Fruit fly (Drosophila melanogaster) whole organism, prepupa: ENCODE data around the gene CG8870.
A peak's percentile ranks its signal among the peaks of the same experiment; 100 is the strongest.

ENCODE experiments used
- Blimp-1 ChIP-seq: fragments of 200-800 bp; sonication (Bioruptor generic); optimal IDR thresholded peaks from 3 replicates; lab custom pipeline; 2017; ENCODE audit warnings: missing biosample characterization, missing genetic modification characterization, mild to moderate bottlenecking, moderate library complexity, missing genetic modification reagents
- CG10669 ChIP-seq: fragments of 200-800 bp; sonication (Bioruptor generic); optimal IDR thresholded peaks from 3 replicates; lab custom pipeline; 2018; ENCODE audit warnings: missing biosample characterization, mild to moderate bottlenecking, missing genetic modification characterization, moderate library complexity
- CG11294 ChIP-seq: fragments of 200-800 bp; sonication (Bioruptor generic); IDR thresholded peaks from 2 replicates; pipeline ENCODE4 v1.3.6; 2022; ENCODE audit warnings: missing biosample characterization, missing genetic modification characterization
- CG11762 ChIP-seq: fragments of 200-800 bp; sonication (Bioruptor generic); optimal IDR thresholded peaks from 3 replicates; lab custom pipeline; 2016; ENCODE audit warnings: missing biosample characterization, missing genetic modification characterization; ENCODE audit not compliant: insufficient read depth
- CG15336 ChIP-seq: fragments of 200-800 bp; sonication (Bioruptor generic); IDR thresholded peaks from 2 replicates; pipeline ENCODE4 v1.3.6; 2022; ENCODE audit warnings: missing biosample characterization, missing genetic modification characterization
- CG1621 ChIP-seq: fragments of 200-800 bp; sonication (Bioruptor generic); optimal IDR thresholded peaks from 3 replicates; lab custom pipeline; 2018; ENCODE audit warnings: missing biosample characterization, mild to moderate bottlenecking, missing genetic modification characterization
- CG16779 ChIP-seq: fragments of 200-800 bp; sonication (Bioruptor generic); optimal IDR thresholded peaks from 3 replicates; lab custom pipeline; 2017; ENCODE audit warnings: missing biosample characterization, mild to moderate bottlenecking, missing genetic modification characterization
- CG3032 ChIP-seq: fragments of 200-800 bp; optimal IDR thresholded peaks from 2 replicates; lab custom pipeline; 2019; ENCODE audit warnings: missing biosample characterization, mild to moderate bottlenecking, missing genetic modification characterization, moderate library complexity
- CG31627 ChIP-seq: fragments of 200-800 bp; sonication (Bioruptor generic); optimal IDR thresholded peaks from 3 replicates; lab custom pipeline; 2016; ENCODE audit warnings: missing biosample characterization, missing genetic modification characterization
- CG32006 ChIP-seq: fragments of 200-800 bp; sonication (Bioruptor generic); optimal IDR thresholded peaks from 3 replicates; lab custom pipeline; 2017; ENCODE audit warnings: missing biosample characterization, mild to moderate bottlenecking, missing genetic modification characterization
- CG34406 ChIP-seq: fragments of 200-800 bp; sonication (Bioruptor generic); optimal IDR thresholded peaks from 3 replicates; lab custom pipeline; 2016; ENCODE audit warnings: missing biosample characterization, missing genetic modification characterization
- CG3919 ChIP-seq: fragments of 200-800 bp; sonication (Bioruptor generic); optimal IDR thresholded peaks from 3 replicates; lab custom pipeline; 2016; ENCODE audit warnings: missing biosample characterization, missing genetic modification characterization
- CG6163 ChIP-seq: fragments of 200-800 bp; sonication (Bioruptor generic); IDR thresholded peaks from 3 replicates; pipeline ENCODE4 v1.3.6; 2022; ENCODE audit warnings: missing biosample characterization, missing genetic modification characterization
- CG6792 ChIP-seq: fragments of 200-800 bp; sonication (Bioruptor generic); optimal IDR thresholded peaks from 3 replicates; lab custom pipeline; 2016; ENCODE audit warnings: missing biosample characterization, missing genetic modification characterization
- CG6808 ChIP-seq: fragments of 200-800 bp; sonication (Bioruptor generic); optimal IDR thresholded peaks from 3 replicates; lab custom pipeline; 2017; ENCODE audit warnings: missing biosample characterization, missing genetic modification characterization, mild to moderate bottlenecking, moderate library complexity, missing genetic modification reagents
- CG6854 ChIP-seq: fragments of 200-800 bp; sonication (Bioruptor generic); optimal IDR thresholded peaks from 2 replicates; lab custom pipeline; 2017; ENCODE audit warnings: missing biosample characterization, mild to moderate bottlenecking, missing genetic modification characterization
- CG7368 ChIP-seq: fragments of 200-800 bp; sonication (Bioruptor generic); optimal IDR thresholded peaks from 3 replicates; lab custom pipeline; 2016; ENCODE audit warnings: missing biosample characterization, missing genetic modification characterization
- CG8119 ChIP-seq: fragments of 200-800 bp; sonication (Bioruptor generic); IDR thresholded peaks from 3 replicates; pipeline ENCODE4 v1.3.6; 2022; ENCODE audit warnings: missing biosample characterization, missing genetic modification characterization
- CG8632 ChIP-seq: fragments of 200-800 bp; sonication (Bioruptor generic); optimal IDR thresholded peaks from 3 replicates; lab custom pipeline; 2016; ENCODE audit warnings: missing biosample characterization, missing genetic modification characterization
- Eip75B ChIP-seq: fragments of 200-800 bp; sonication (Bioruptor generic); optimal IDR thresholded peaks from 3 replicates; lab custom pipeline; 2016; ENCODE audit warnings: missing biosample characterization, missing genetic modification characterization
- Eip78C ChIP-seq: fragments of 200-800 bp; sonication (Bioruptor generic); peaks from one replicate; lab custom pipeline; 2016; ENCODE audit warnings: missing biosample characterization, missing genetic modification characterization
- Eip93F ChIP-seq: fragments of 200-800 bp; sonication (Bioruptor generic); optimal IDR thresholded peaks from 2 replicates; lab custom pipeline; 2016; ENCODE audit warnings: missing biosample characterization, mild to moderate bottlenecking, missing genetic modification characterization
- Ets96B ChIP-seq: fragments of 200-800 bp; optimal IDR thresholded peaks from 2 replicates; lab custom pipeline; 2019; ENCODE audit warnings: missing biosample characterization, mild to moderate bottlenecking, missing genetic modification characterization, moderate library complexity
- Gug ChIP-seq: fragments of 200-800 bp; sonication (Bioruptor generic); IDR thresholded peaks from 2 replicates; pipeline ENCODE4 v1.3.6; 2022; ENCODE audit warnings: missing biosample characterization, missing genetic modification characterization
- Hr4 ChIP-seq: fragments of 200-800 bp; sonication (Bioruptor generic); optimal IDR thresholded peaks from 3 replicates; lab custom pipeline; 2016; ENCODE audit warnings: missing biosample characterization, missing genetic modification characterization
- Met ChIP-seq: fragments of 200-800 bp; sonication (Bioruptor generic); optimal IDR thresholded peaks from 3 replicates; lab custom pipeline; 2016; ENCODE audit warnings: missing biosample characterization, missing genetic modification characterization
- OdsH ChIP-seq: fragments of 200-800 bp; sonication (Bioruptor generic); optimal IDR thresholded peaks from 3 replicates; lab custom pipeline; 2016; ENCODE audit warnings: missing biosample characterization, missing genetic modification characterization
- Sox102F ChIP-seq: fragments of 200-800 bp; sonication (Bioruptor generic); optimal IDR thresholded peaks from 2 replicates; lab custom pipeline; 2016; ENCODE audit warnings: missing biosample characterization, mild to moderate bottlenecking, missing genetic modification characterization
- Sox14 ChIP-seq: fragments of 200-800 bp; sonication (Bioruptor generic); optimal IDR thresholded peaks from 3 replicates; lab custom pipeline; 2016; ENCODE audit warnings: missing biosample characterization, missing genetic modification characterization
- Sox15 ChIP-seq: fragments of 200-800 bp; sonication (Bioruptor generic); optimal IDR thresholded peaks from 3 replicates; lab custom pipeline; 2016; ENCODE audit warnings: missing biosample characterization, missing genetic modification characterization
- achi ChIP-seq: fragments of 200-800 bp; sonication (Bioruptor generic); optimal IDR thresholded peaks from 3 replicates; lab custom pipeline; 2016; ENCODE audit warnings: missing biosample characterization, missing genetic modification characterization
- acj6 ChIP-seq: fragments of 200-800 bp; sonication (Bioruptor generic); optimal IDR thresholded peaks from 3 replicates; lab custom pipeline; 2016; ENCODE audit warnings: missing biosample characterization, missing genetic modification characterization
- dac ChIP-seq: fragments of 200-800 bp; sonication (Bioruptor generic); optimal IDR thresholded peaks from 2 replicates; lab custom pipeline; 2017; ENCODE audit warnings: missing biosample characterization, mild to moderate bottlenecking, missing genetic modification characterization
- dsx ChIP-seq: fragments of 200-800 bp; optimal IDR thresholded peaks from 3 replicates; lab custom pipeline; 2019; ENCODE audit warnings: missing biosample characterization, mild to moderate bottlenecking, missing genetic modification characterization, moderate library complexity; ENCODE audit not compliant: poor library complexity, severe bottlenecking
- eg ChIP-seq: fragments of 200-800 bp; sonication (Bioruptor generic); IDR thresholded peaks from 3 replicates; pipeline ENCODE4 v1.3.6; 2022; ENCODE audit warnings: missing biosample characterization, missing genetic modification characterization
- esn ChIP-seq: fragments of 200-800 bp; sonication (Bioruptor generic); optimal IDR thresholded peaks from 2 replicates; lab custom pipeline; 2016; ENCODE audit warnings: missing biosample characterization, mild to moderate bottlenecking, missing genetic modification characterization, moderate library complexity
- fd85E ChIP-seq: fragments of 200-800 bp; sonication (Bioruptor generic); optimal IDR thresholded peaks from 3 replicates; lab custom pipeline; 2016; ENCODE audit warnings: missing biosample characterization, missing genetic modification characterization
- lz ChIP-seq: fragments of 200-800 bp; sonication (Bioruptor generic); optimal IDR thresholded peaks from 3 replicates; lab custom pipeline; 2016; ENCODE audit warnings: missing biosample characterization, missing genetic modification characterization
- net ChIP-seq: fragments of 200-800 bp; sonication (Bioruptor generic); optimal IDR thresholded peaks from 3 replicates; lab custom pipeline; 2016; ENCODE audit warnings: missing biosample characterization, missing genetic modification characterization
- pdm3 ChIP-seq: fragments of 200-800 bp; sonication (Bioruptor generic); optimal IDR thresholded peaks from 3 replicates; lab custom pipeline; 2016; ENCODE audit warnings: missing biosample characterization, missing genetic modification characterization
- salr ChIP-seq, 2 experiments: fragments of 200-800 bp; sonication (Bioruptor generic); optimal IDR thresholded peaks; 3 replicates each; lab custom pipeline; 2016 to 2018; ENCODE audit warnings: missing biosample characterization in 2 of 2, missing genetic modification characterization in 2 of 2, mild to moderate bottlenecking in 1 of 2
- spab ChIP-seq: fragments of 200-800 bp; sonication (Bioruptor generic); optimal IDR thresholded peaks from 2 replicates; lab custom pipeline; 2017; ENCODE audit warnings: missing biosample characterization, mild to moderate bottlenecking, missing genetic modification characterization, missing genetic modification reagents
- ss ChIP-seq, 2 experiments: fragments of 200-800 bp; sonication (Bioruptor generic); optimal IDR thresholded peaks; 2 replicates in 1 of 2; 3 replicates in 1 of 2; lab custom pipeline; 2017 to 2018; ENCODE audit warnings: mild to moderate bottlenecking in 2 of 2, missing biosample characterization in 2 of 2, missing genetic modification characterization in 2 of 2, moderate library complexity in 1 of 2
- svp ChIP-seq: fragments of 200-800 bp; sonication (Bioruptor generic); peaks from one replicate; lab custom pipeline; 2016; ENCODE audit warnings: missing biosample characterization, missing genetic modification characterization
- topi ChIP-seq: fragments of 200-800 bp; sonication (Bioruptor generic); optimal IDR thresholded peaks from 3 replicates; lab custom pipeline; 2016; ENCODE audit warnings: missing biosample characterization, missing genetic modification characterization
- vri ChIP-seq: fragments of 200-800 bp; sonication (Bioruptor generic); optimal IDR thresholded peaks from 3 replicates; lab custom pipeline; 2016; ENCODE audit warnings: missing biosample characterization, mild to moderate bottlenecking, missing genetic modification characterization

CG8870 gene

dm6 chr3R:13400902-13401721, 21.5 kb downstream of the CG8870 start (continued):
- TF ChIP-seq Ets96B (peak; percentile 93), CG10669 (GFP tag; lab: Kevin White, UChicago) (peak; percentile 94), achi (GFP tag; lab: Kevin White, UChicago) (peak; percentile 93), CG3919 (GFP tag; lab: Kevin White, UChicago) (peak; percentile 91), ss (GFP tag; optimal IDR thresholded peaks at IDR 0.05; lab: Kevin White, UChicago) (peak; percentile 91 to 93), CG6792 (GFP tag; lab: Kevin White, UChicago) (peak; percentile 94), fd85E (GFP tag; lab: Kevin White, UChicago) (peak; percentile 74), Sox15 (GFP tag; lab: Kevin White, UChicago) (peak; percentile 92), Hr4 (GFP tag; lab: Kevin White, UChicago) (peak; percentile 97), Sox14 (GFP tag; lab: Kevin White, UChicago) (peak; percentile 96)

DNA sequence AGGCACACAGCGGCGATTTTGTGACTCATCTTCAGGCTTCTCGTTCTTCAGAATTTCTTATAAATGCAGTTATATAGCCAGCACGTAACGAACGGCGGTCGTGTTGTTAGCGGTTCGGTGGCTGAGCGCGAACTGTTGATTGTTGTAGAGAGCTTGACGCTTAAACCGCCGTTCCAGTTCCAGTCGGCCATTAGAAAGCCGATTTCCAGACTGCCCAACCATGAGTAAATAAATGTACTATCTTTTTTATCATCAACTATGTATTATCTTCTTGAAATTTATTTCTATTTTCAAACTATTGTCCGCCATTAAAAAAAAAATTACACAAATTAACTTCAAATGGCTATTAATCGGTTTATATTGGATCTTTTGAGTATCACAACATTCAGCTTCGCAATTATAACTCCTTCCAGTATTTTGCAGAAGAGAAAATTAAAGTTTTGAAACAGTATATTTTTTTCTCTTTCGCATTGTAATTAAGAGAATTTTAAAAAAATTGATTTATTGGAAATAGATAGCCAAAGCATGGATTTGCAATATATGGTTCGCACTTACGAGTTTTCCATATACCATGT, 22.2 kb downstream of the CG8870 start, which contains the start of gene GILT1:
Gene GILT1, minus strand, starts transcription at position 141 of the 575 bp plus-strand sequence.
- no peak for TF ChIP-seq acj6 (GFP tag; lab: Kevin White, UChicago)
- TF ChIP-seq eg = peak; percentile 38; the same call in 2 of the 3 replicates
- no peak for TF ChIP-seq CG10669 (GFP tag; lab: Kevin White, UChicago)
- TF ChIP-seq CG16779 (tag; lab: Kevin White, UChicago) = no peak
- peak; percentile 27 for TF ChIP-seq Hr4 (GFP tag; lab: Kevin White, UChicago)
- TF ChIP-seq CG11294 (GFP tag; lab: Robert Waterston, UW) = no peak
- TF ChIP-seq pdm3 (GFP tag; lab: Kevin White, UChicago) = no peak
- peak; percentile 20 for TF ChIP-seq esn (GFP tag; lab: Kevin White, UChicago)
- no peak for TF ChIP-seq CG8632 (GFP tag; lab: Kevin White, UChicago)
- no peak for TF ChIP-seq Met (GFP tag; lab: Kevin White, UChicago)
- no peak for TF ChIP-seq dac (GFP tag; lab: Kevin White, UChicago)
- TF ChIP-seq CG6854 = peak; percentile 44
- no peak for TF ChIP-seq CG3032 (tag; lab: Kevin White, UChicago)
- TF ChIP-seq CG11762 (GFP tag; lab: Kevin White, UChicago) = no peak
- no peak for TF ChIP-seq CG7368 (GFP tag; lab: Kevin White, UChicago)
- peak; percentile 24 for TF ChIP-seq CG3919 (GFP tag; lab: Kevin White, UChicago)
- no peak for TF ChIP-seq CG32006 (GFP tag; lab: Kevin White, UChicago)
- TF ChIP-seq salr (GFP tag; optimal IDR thresholded peaks at IDR 0.05; lab: Kevin White, UChicago) = no peak
- no peak for TF ChIP-seq fd85E (GFP tag; lab: Kevin White, UChicago)
- no peak for TF ChIP-seq OdsH
- TF ChIP-seq CG31627 (GFP tag; lab: Kevin White, UChicago) = no peak
- no peak for TF ChIP-seq Eip93F (GFP tag; lab: Kevin White, UChicago)
- no peak for TF ChIP-seq CG34406 (GFP tag; lab: Kevin White, UChicago)
- TF ChIP-seq Sox15 (GFP tag; lab: Kevin White, UChicago) = no peak
- TF ChIP-seq lz (GFP tag; lab: Kevin White, UChicago) = no peak
- TF ChIP-seq topi (GFP tag; lab: Kevin White, UChicago) = no peak
- no peak for TF ChIP-seq svp
- TF ChIP-seq CG6808 (GFP tag; lab: Kevin White, UChicago) = no peak
- no peak for TF ChIP-seq Blimp-1 (GFP tag; lab: Kevin White, UChicago)
- no peak for TF ChIP-seq Sox102F (GFP tag; lab: Kevin White, UChicago)
- TF ChIP-seq spab (GFP tag; lab: Kevin White, UChicago) = no peak
- no peak for TF ChIP-seq Sox14 (GFP tag; lab: Kevin White, UChicago)
- no peak for TF ChIP-seq CG1621 (tag; lab: Kevin White, UChicago)
- no peak for TF ChIP-seq ss (GFP tag; optimal IDR thresholded peaks at IDR 0.05; lab: Kevin White, UChicago)
- TF ChIP-seq net = no peak
- peak; percentile 36 for TF ChIP-seq vri (GFP tag; lab: Kevin White, UChicago)
- TF ChIP-seq Eip78C (GFP tag; lab: Kevin White, UChicago) = no peak
- TF ChIP-seq Gug = no peak
- TF ChIP-seq CG15336 (GFP tag; lab: Robert Waterston, UW) = 0 out of 2 replicates have a peak, but pooled peaks have one; percentile 7
- TF ChIP-seq Ets96B = no peak
- TF ChIP-seq Eip75B (GFP tag; lab: Kevin White, UChicago) = no peak
- no peak for TF ChIP-seq dsx (GFP tag; lab: Kevin White, UChicago)
- TF ChIP-seq CG6163 (GFP tag; lab: Robert Waterston, UW) = no peak
- TF ChIP-seq achi (GFP tag; lab: Kevin White, UChicago) = no peak
- TF ChIP-seq CG8119 = no peak
